Worm (Caenorhabditis elegans): Measurements from ENCODE around the gene F17E9.2.

ce11 chrIV:8378280-8378679 is 22.6 kb downstream of the F17E9.2 start:
- TF ChIP-seq elt-1 (tag; optimal IDR thresholded peaks at IDR 0.05), result no peak
- TF ChIP-seq elt-3 (tag; optimal IDR thresholded peaks at IDR 0.05), result no peak
- TF ChIP-seq ama-1 (optimal IDR thresholded peaks at IDR 0.05), result no peak

All from whole organism, L2 larva.